Worm (Caenorhabditis elegans): Measurements from ENCODE around the gene zyg-8.
A peak's percentile ranks its signal among the peaks of the same experiment; 100 is the strongest.

The zyg-8 gene

ce11 chrIII:12020074-12020602 lies 41.4 kb upstream of the zyg-8 start, which contains the start of gene brp-1 (continued):
- no peak for TF ChIP-seq aly-2 (tag; optimal IDR thresholded peaks at IDR 0.05)
- no peak for TF ChIP-seq fkh-8 (tag; optimal IDR thresholded peaks at IDR 0.05)
- TF ChIP-seq C16A3.4 (tag; optimal IDR thresholded peaks at IDR 0.05): no peak
- peak; percentile 2 for TF ChIP-seq lin-14 (GFP tag; optimal IDR thresholded peaks at IDR 0.05)
- TF ChIP-seq zag-1 (tag; optimal IDR thresholded peaks at IDR 0.05): no peak
- no peak for TF ChIP-seq ama-1 (optimal IDR thresholded peaks at IDR 0.05)
- no peak for TF ChIP-seq ceh-90 (tag; optimal IDR thresholded peaks at IDR 0.05)
- TF ChIP-seq nhr-76 (tag; optimal IDR thresholded peaks at IDR 0.05): no peak
- peak; percentile 28 for TF ChIP-seq skn-1 (tag; optimal IDR thresholded peaks at IDR 0.05)
- TF ChIP-seq nhr-237 (tag; optimal IDR thresholded peaks at IDR 0.05): no peak
- TF ChIP-seq nhr-12 (tag; optimal IDR thresholded peaks at IDR 0.05): no peak
- TF ChIP-seq C34B4.2 (tag; optimal IDR thresholded peaks at IDR 0.05): no peak
- TF ChIP-seq lin-35 (GFP tag; optimal IDR thresholded peaks at IDR 0.05): peak in 1 of 2 experiments; percentile 58
- no peak for TF ChIP-seq ztf-11 (tag; optimal IDR thresholded peaks at IDR 0.05)
- TF ChIP-seq vab-15 (tag; optimal IDR thresholded peaks at IDR 0.05): no peak
- no peak for TF ChIP-seq egl-27 (tag; optimal IDR thresholded peaks at IDR 0.05)
- TF ChIP-seq lin-15B (tag; optimal IDR thresholded peaks at IDR 0.05): no peak
- TF ChIP-seq nhr-20 (tag; optimal IDR thresholded peaks at IDR 0.05): peak; percentile 57
- peak; percentile 42 for TF ChIP-seq snu-23 (GFP tag; optimal IDR thresholded peaks at IDR 0.05)
- no peak for TF ChIP-seq lir-3 (tag; optimal IDR thresholded peaks at IDR 0.05; ENCODE audit: poor library complexity)
- TF ChIP-seq blmp-1 (tag; optimal IDR thresholded peaks at IDR 0.05): peak; percentile 69
- no peak for TF ChIP-seq Y116A8C.19 (tag; optimal IDR thresholded peaks at IDR 0.05; ENCODE audit: borderline replicate concordance)
- TF ChIP-seq F16B12.6 (tag; optimal IDR thresholded peaks at IDR 0.05): no peak
- peak; percentile 58 for TF ChIP-seq grh-1 (GFP tag; IDR thresholded peaks at IDR 0.05)
- no peak for TF ChIP-seq unc-30 (tag; optimal IDR thresholded peaks at IDR 0.05)
- no peak for TF ChIP-seq sptf-1 (tag; optimal IDR thresholded peaks at IDR 0.05)
- no peak for TF ChIP-seq irx-1 (tag; optimal IDR thresholded peaks at IDR 0.05)
- no peak for TF ChIP-seq mef-2 (tag; optimal IDR thresholded peaks at IDR 0.05)
- no peak for TF ChIP-seq fkh-4 (tag; optimal IDR thresholded peaks at IDR 0.05; ENCODE audit: borderline replicate concordance)
- peak in 1 of 2 experiments; percentile 27 for TF ChIP-seq mdl-1 (tag; optimal IDR thresholded peaks at IDR 0.05)
- no peak for TF ChIP-seq snpc-4 (tag; optimal IDR thresholded peaks at IDR 0.05)
- peak; percentile 20 for TF ChIP-seq nhr-71 (tag; optimal IDR thresholded peaks at IDR 0.05)
- peak in 1 of 2 experiments; percentile 80 for TF ChIP-seq lsy-2 (tag; optimal IDR thresholded peaks at IDR 0.05)
- no peak for TF ChIP-seq ceh-82 (tag; optimal IDR thresholded peaks at IDR 0.05)
- peak; percentile 9 for TF ChIP-seq xbp-1 (tag; optimal IDR thresholded peaks at IDR 0.05)
- TF ChIP-seq isw-1 (GFP tag; IDR thresholded peaks at IDR 0.05): no peak
- TF ChIP-seq efl-3 (GFP tag; optimal IDR thresholded peaks at IDR 0.05): no peak
- peak; percentile 91 for TF ChIP-seq nhr-85 (tag)

- TF ChIP-seq egl-27 (tag; optimal IDR thresholded peaks at IDR 0.05): no peak
- TF ChIP-seq nhr-85 (tag): peak; percentile 5
- peak; percentile 1 for TF ChIP-seq nhr-47 (tag; optimal IDR thresholded peaks at IDR 0.05)
- TF ChIP-seq zag-1 (tag; optimal IDR thresholded peaks at IDR 0.05): no peak
Measured at ce11 chrIII:12022281-12022680, 39.2 kb upstream of the zyg-8 start.

- no peak for TF ChIP-seq unc-30 (tag; optimal IDR thresholded peaks at IDR 0.05)
- no peak for TF ChIP-seq snpc-4 (tag; optimal IDR thresholded peaks at IDR 0.05)
- no peak for TF ChIP-seq unc-130 (tag; optimal IDR thresholded peaks at IDR 0.05)
- no peak for TF ChIP-seq nhr-47 (tag; optimal IDR thresholded peaks at IDR 0.05)
- TF ChIP-seq alr-1 (tag; optimal IDR thresholded peaks at IDR 0.05; ENCODE audit: borderline replicate concordance): no peak
- TF ChIP-seq hlh-17 (GFP tag; optimal IDR thresholded peaks at IDR 0.05; ENCODE audit: borderline replicate concordance): no peak
- TF ChIP-seq nhr-12 (tag; optimal IDR thresholded peaks at IDR 0.05): no peak
Measured at ce11 chrIII:12028769-12029168, 32.7 kb upstream of the zyg-8 start, which contains the start of gene Y79H2A.12. TSS of gene Y79H2A.12 (minus strand) at chrIII:12028869.

Data from whole organism, L1 larva.